Fruit fly (Drosophila melanogaster) whole organism, embryonic: ENCODE results near the gene scramb2.

Experiments used
- CG10209 ChIP-seq: fragments of 200-800 bp; sonication (Bioruptor generic); optimal IDR thresholded peaks from 3 replicates; lab custom pipeline; 2017; ENCODE audit warnings: missing biosample characterization, mild to moderate bottlenecking, missing genetic modification characterization, missing genetic modification reagents
- CG1024 ChIP-seq: fragments of 200-800 bp; sonication (Bioruptor generic); IDR thresholded peaks from 2 replicates; pipeline ENCODE4 v1.3.6; 2022; ENCODE audit warnings: missing biosample characterization, missing genetic modification characterization
- CG10543 ChIP-seq: fragments of 200-800 bp; sonication (Bioruptor generic); optimal IDR thresholded peaks from 3 replicates; lab custom pipeline; 2017; ENCODE audit warnings: missing biosample characterization, mild to moderate bottlenecking, missing genetic modification characterization, moderate library complexity
- CG12659 ChIP-seq: fragments of 200-800 bp; sonication (Bioruptor generic); optimal IDR thresholded peaks from 3 replicates; lab custom pipeline; 2017; ENCODE audit warnings: mild to moderate bottlenecking, missing biosample characterization, missing genetic modification reagents, missing genetic modification characterization
- CG14014 ChIP-seq: fragments of 200-800 bp; sonication (Bioruptor generic); IDR thresholded peaks from 2 replicates; pipeline ENCODE4 v1.3.6; 2022; ENCODE audit warnings: missing biosample characterization, missing genetic modification characterization
- CG1602 ChIP-seq: fragments of 200-800 bp; sonication (Bioruptor generic); optimal IDR thresholded peaks from 3 replicates; lab custom pipeline; 2016; ENCODE audit warnings: missing biosample characterization, missing genetic modification characterization
- CG17612 ChIP-seq: fragments of 200-800 bp; sonication (Bioruptor generic); IDR thresholded peaks from 2 replicates; pipeline ENCODE4 v1.3.6; 2022; ENCODE audit warnings: missing biosample characterization, missing genetic modification characterization
- CG17829 ChIP-seq: fragments of 200-800 bp; optimal IDR thresholded peaks from 2 replicates; lab custom pipeline; 2019; ENCODE audit warnings: missing biosample characterization, mild to moderate bottlenecking, missing genetic modification characterization, moderate library complexity
- CG2678 ChIP-seq: fragments of 200-800 bp; sonication (Bioruptor generic); optimal IDR thresholded peaks from 3 replicates; lab custom pipeline; 2019; ENCODE audit warnings: missing biosample characterization, mild to moderate bottlenecking, missing genetic modification characterization, moderate library complexity
- CG2712 ChIP-seq: fragments of 200-800 bp; optimal IDR thresholded peaks from 3 replicates; lab custom pipeline; 2019; ENCODE audit warnings: missing biosample characterization, mild to moderate bottlenecking, missing genetic modification characterization, moderate library complexity
- CG31388 ChIP-seq: fragments of 200-800 bp; sonication (Bioruptor generic); optimal IDR thresholded peaks from 2 replicates; lab custom pipeline; 2016; ENCODE audit warnings: missing biosample characterization, missing genetic modification characterization
- CG4360 ChIP-seq: fragments of 200-800 bp; sonication (Bioruptor generic); IDR thresholded peaks from 2 replicates; pipeline ENCODE4 v1.3.6; 2022; ENCODE audit warnings: missing biosample characterization, missing genetic modification characterization
- CG43689 ChIP-seq: fragments of 200-800 bp; sonication (Bioruptor generic); IDR thresholded peaks from 2 replicates; pipeline ENCODE4 v1.3.6; 2022; ENCODE audit warnings: missing biosample characterization, missing genetic modification characterization
- CG4617 ChIP-seq: fragments of 200-800 bp; sonication (Bioruptor generic); optimal IDR thresholded peaks from 3 replicates; lab custom pipeline; 2016; ENCODE audit warnings: missing biosample characterization, missing genetic modification characterization, borderline replicate concordance
- CG5953 ChIP-seq: fragments of 200-800 bp; sonication (Bioruptor generic); IDR thresholded peaks from 2 replicates; pipeline ENCODE4 v1.3.6; 2022; ENCODE audit warnings: missing biosample characterization, missing genetic modification characterization
- CG6683 ChIP-seq: fragments of 200-800 bp; sonication (Bioruptor generic); optimal IDR thresholded peaks from 2 replicates; lab custom pipeline; 2017; ENCODE audit warnings: missing biosample characterization, mild to moderate bottlenecking, missing genetic modification characterization, missing genetic modification reagents
- CG7357 ChIP-seq: fragments of 200-800 bp; sonication (Bioruptor generic); IDR thresholded peaks from 3 replicates; pipeline ENCODE4 v1.3.6; 2022; ENCODE audit warnings: missing biosample characterization, missing genetic modification characterization
- CG7556 ChIP-seq: fragments of 200-800 bp; sonication (Bioruptor generic); optimal IDR thresholded peaks from 2 replicates; lab custom pipeline; 2017; ENCODE audit warnings: missing biosample characterization, mild to moderate bottlenecking, missing genetic modification characterization
- CG7786 ChIP-seq: fragments of 200-800 bp; sonication (Bioruptor generic); optimal IDR thresholded peaks from 2 replicates; lab custom pipeline; 2016; ENCODE audit warnings: missing biosample characterization, missing genetic modification characterization
- CG8765 ChIP-seq: fragments of 200-800 bp; sonication (Bioruptor generic); IDR thresholded peaks from 2 replicates; pipeline ENCODE4 v1.3.6; 2022; ENCODE audit warnings: missing biosample characterization, missing genetic modification characterization
- CkIIα-i1 ChIP-seq: fragments of 200-800 bp; sonication (Bioruptor generic); IDR thresholded peaks from 2 replicates; pipeline ENCODE4 v1.3.6; 2022; ENCODE audit warnings: missing biosample characterization, missing genetic modification characterization
- Dbx ChIP-seq: fragments of 200-800 bp; sonication (Bioruptor generic); IDR thresholded peaks from 3 replicates; pipeline ENCODE4 v1.3.6; 2022; ENCODE audit warnings: missing biosample characterization, missing genetic modification characterization
- Deaf1 ChIP-seq: fragments of 200-800 bp; optimal IDR thresholded peaks from 3 replicates; lab custom pipeline; 2019; ENCODE audit warnings: missing biosample characterization, mild to moderate bottlenecking, missing genetic modification characterization, moderate library complexity
- Dfd ChIP-seq, 2 experiments: fragments of >200 bp; optimal IDR thresholded peaks; 2 replicates each; lab custom pipeline; 2017; ENCODE audit warnings: missing biosample characterization in 2 of 2, missing genetic modification characterization in 2 of 2
- Fer1 ChIP-seq: fragments of 200-800 bp; sonication (Bioruptor generic); optimal IDR thresholded peaks from 2 replicates; lab custom pipeline; 2017; ENCODE audit warnings: missing biosample characterization, mild to moderate bottlenecking, missing genetic modification characterization
- Hmx ChIP-seq: fragments of 200-800 bp; sonication (Bioruptor generic); optimal IDR thresholded peaks from 2 replicates; lab custom pipeline; 2016; ENCODE audit warnings: missing biosample characterization, missing genetic modification characterization
- Hr39 ChIP-seq: fragments of >200 bp; optimal IDR thresholded peaks from 2 replicates; lab custom pipeline; 2017
- Kr ChIP-seq: fragments of 200-800 bp; sonication (Bioruptor generic); optimal IDR thresholded peaks from 2 replicates; lab custom pipeline; 2017; ENCODE audit warnings: missing biosample characterization, mild to moderate bottlenecking, missing genetic modification characterization
- MESR4 ChIP-seq: fragments of 200-800 bp; sonication (Bioruptor generic); optimal IDR thresholded peaks from 2 replicates; lab custom pipeline; 2018; ENCODE audit warnings: missing biosample characterization, mild to moderate bottlenecking, missing genetic modification characterization, moderate library complexity
- NC2β ChIP-seq: fragments of 200-800 bp; sonication (Bioruptor generic); optimal IDR thresholded peaks from 2 replicates; lab custom pipeline; 2016; ENCODE audit warnings: missing biosample characterization, missing genetic modification characterization
- Nf-YA ChIP-seq: fragments of 200-800 bp; sonication (Bioruptor generic); IDR thresholded peaks from 2 replicates; pipeline ENCODE4 v1.3.6; 2022; ENCODE audit warnings: missing biosample characterization, missing genetic modification characterization
- Nf-YB ChIP-seq: fragments of 200-800 bp; sonication (Bioruptor generic); optimal IDR thresholded peaks from 3 replicates; lab custom pipeline; 2019; ENCODE audit warnings: missing biosample characterization, mild to moderate bottlenecking, missing genetic modification characterization, moderate library complexity
- Pdp1 ChIP-seq, 2 experiments: fragments of 200-800 bp; sonication (Bioruptor generic); optimal IDR thresholded peaks; 3 replicates each; lab custom pipeline; 2016; ENCODE audit warnings: missing biosample characterization in 2 of 2, missing genetic modification characterization in 2 of 2, mild to moderate bottlenecking in 1 of 2, moderate library complexity in 1 of 2
- Sry-β ChIP-seq: fragments of 200-800 bp; sonication (Bioruptor generic); optimal IDR thresholded peaks from 2 replicates; lab custom pipeline; 2018; ENCODE audit warnings: missing biosample characterization, mild to moderate bottlenecking, missing genetic modification characterization, moderate library complexity
- ara ChIP-seq: fragments of 200-800 bp; sonication (Bioruptor generic); IDR thresholded peaks from 2 replicates; pipeline ENCODE4 v1.3.6; 2022; ENCODE audit warnings: missing biosample characterization, missing genetic modification characterization
- dmrt99B ChIP-seq: fragments of 200-800 bp; sonication (Bioruptor generic); optimal IDR thresholded peaks from 2 replicates; lab custom pipeline; 2018; ENCODE audit warnings: missing biosample characterization, mild to moderate bottlenecking, missing genetic modification characterization, moderate library complexity
- fd96Cb ChIP-seq: fragments of 200-800 bp; sonication (Bioruptor generic); optimal IDR thresholded peaks from 2 replicates; lab custom pipeline; 2018; ENCODE audit warnings: missing biosample characterization, mild to moderate bottlenecking, missing genetic modification characterization, moderate library complexity
- gro ChIP-seq: fragments of 200-800 bp; sonication (Bioruptor generic); optimal IDR thresholded peaks from 2 replicates; lab custom pipeline; 2016; ENCODE audit warnings: missing biosample characterization, missing genetic modification characterization
- hb ChIP-seq: fragments of 200-800 bp; sonication (Bioruptor generic); IDR thresholded peaks from 3 replicates; pipeline ENCODE4 v1.3.6; 2022; ENCODE audit warnings: missing biosample characterization, missing genetic modification characterization; ENCODE audit not compliant: partially characterized antibody
- hth ChIP-seq: fragments of >200 bp; optimal IDR thresholded peaks from 2 replicates; lab custom pipeline; 2017; ENCODE audit warnings: inconsistent platforms
- onecut ChIP-seq: fragments of 200-800 bp; sonication (Bioruptor generic); IDR thresholded peaks from 2 replicates; pipeline ENCODE4 v1.3.6; 2022; ENCODE audit warnings: missing biosample characterization, missing genetic modification characterization
- pita ChIP-seq: fragments of 200-800 bp; sonication (Bioruptor generic); optimal IDR thresholded peaks from 2 replicates; lab custom pipeline; 2017; ENCODE audit warnings: missing biosample characterization, mild to moderate bottlenecking, missing genetic modification characterization
- run ChIP-seq: fragments of 200-800 bp; sonication (Bioruptor generic); optimal IDR thresholded peaks from 3 replicates; lab custom pipeline; 2018; ENCODE audit warnings: missing biosample characterization, mild to moderate bottlenecking, missing genetic modification characterization
- sim ChIP-seq: fragments of 200-800 bp; sonication (Bioruptor generic); IDR thresholded peaks from 2 replicates; pipeline ENCODE4 v1.3.6; 2022; ENCODE audit warnings: missing biosample characterization, missing genetic modification characterization
- slbo ChIP-seq: fragments of 200-800 bp; sonication (Bioruptor generic); IDR thresholded peaks from 2 replicates; pipeline ENCODE4 v1.3.6; 2022; ENCODE audit warnings: missing biosample characterization, missing genetic modification characterization
- slou ChIP-seq: fragments of 200-800 bp; sonication (Bioruptor generic); optimal IDR thresholded peaks from 3 replicates; lab custom pipeline; 2016; ENCODE audit warnings: missing biosample characterization, missing genetic modification characterization
- twi ChIP-seq: fragments of 200-800 bp; optimal IDR thresholded peaks from 2 replicates; lab custom pipeline; 2019; ENCODE audit warnings: missing biosample characterization, mild to moderate bottlenecking, missing genetic modification characterization, moderate library complexity
- unpg ChIP-seq: fragments of 200-800 bp; sonication (Bioruptor generic); optimal IDR thresholded peaks from 3 replicates; lab custom pipeline; 2018; ENCODE audit warnings: missing biosample characterization, mild to moderate bottlenecking, missing genetic modification characterization, moderate library complexity
- vnd ChIP-seq: fragments of 200-800 bp; sonication (Bioruptor generic); IDR thresholded peaks from 3 replicates; pipeline ENCODE4 v1.3.6; 2022; ENCODE audit warnings: missing biosample characterization, missing genetic modification characterization; ENCODE audit not compliant: partially characterized antibody
- zf30C ChIP-seq: fragments of 200-800 bp; sonication (Bioruptor generic); optimal IDR thresholded peaks from 3 replicates; lab custom pipeline; 2018; ENCODE audit warnings: missing biosample characterization, mild to moderate bottlenecking, missing genetic modification characterization

scramb2 gene

dm6 chr3L:3071675-3072583 lies 25.3 kb upstream of the scramb2 start (continued):
- TF ChIP-seq CG8765 (GFP tag; lab: Robert Waterston, UW) (no peak), Hmx (GFP tag; lab: Kevin White, UChicago) (no peak), Hr39 (lab: Kevin White, UChicago) (no peak), Deaf1 (tag; lab: Kevin White, UChicago) (peak; percentile 30), Dfd (GFP tag; optimal IDR thresholded peaks at IDR 0.05; lab: Kevin White, UChicago) (no peak), sim (GFP tag; lab: Robert Waterston, UW) (0 out of 2 replicates have a peak, but pooled peaks have one; percentile 17), hth (lab: Kevin White, UChicago) (no peak), run (no peak), slbo (GFP tag; lab: Robert Waterston, UW) (no peak), ara (GFP tag; lab: Robert Waterston, UW) (no peak), Kr (peak; percentile 90), CG1602 (GFP tag; lab: Kevin White, UChicago) (no peak), pita (no peak), CG1024 (no peak), CkIIα-i1 (no peak), CG7556 (GFP tag; lab: Kevin White, UChicago) (peak; percentile 50), Nf-YA (GFP tag; lab: Robert Waterston, UW) (no peak), slou (GFP tag; lab: Kevin White, UChicago) (no peak), CG6683 (no peak), CG4617 (GFP tag; lab: Kevin White, UChicago) (no peak), CG5953 (GFP tag; lab: Robert Waterston, UW) (no peak), CG14014 (GFP tag; lab: Robert Waterston, UW) (no peak), dmrt99B (tag; lab: Kevin White, UChicago) (no peak), zf30C (GFP tag; lab: Kevin White, UChicago) (peak; percentile 41), CG2712 (tag; lab: Kevin White, UChicago) (peak; percentile 17), CG4360 (GFP tag; lab: Robert Waterston, UW) (peak; percentile 46; the same call in 1 of the 2 replicates), MESR4 (GFP tag; lab: Kevin White, UChicago) (no peak), onecut (no peak), Fer1 (peak; percentile 18), Pdp1 (GFP tag; optimal IDR thresholded peaks at IDR 0.05; lab: Kevin White, UChicago) (no peak), CG43689 (GFP tag; lab: Robert Waterston, UW) (no peak), CG17612 (no peak), fd96Cb (tag; lab: Kevin White, UChicago) (no peak), gro (GFP tag; lab: Kevin White, UChicago) (no peak), twi (tag; lab: Kevin White, UChicago) (peak; percentile 62), Dbx (GFP tag; lab: Robert Waterston, UW) (no peak), CG2678 (tag; lab: Kevin White, UChicago) (peak; percentile 29), CG10209 (GFP tag; lab: Kevin White, UChicago) (peak; percentile 25), vnd (GFP tag; lab: Robert Waterston, UW) (no peak), CG10543 (GFP tag; lab: Kevin White, UChicago) (peak; percentile 15), Nf-YB (GFP tag; lab: Kevin White, UChicago) (no peak), Sry-β (no peak), NC2β (GFP tag; lab: Kevin White, UChicago) (no peak), CG7357 (no peak), hb (GFP tag; lab: Robert Waterston, UW) (no peak), CG7786 (GFP tag; lab: Kevin White, UChicago) (no peak), CG17829 (tag; lab: Kevin White, UChicago) (no peak), unpg (GFP tag; lab: Kevin White, UChicago) (no peak), CG31388 (GFP tag; lab: Kevin White, UChicago) (no peak), CG12659 (GFP tag; lab: Kevin White, UChicago) (no peak)
